Fruit fly (Drosophila melanogaster): Measurements from ENCODE around the gene CG34327.

Gene CG34327

dm6 chrX:17225972-17226680 lies 2.5 kb upstream of the CG34327 start:
- TF ChIP-seq dsf (GFP tag; optimal IDR thresholded peaks at IDR 0.05; ENCODE audit: borderline replicate concordance) (no peak), Dfd (GFP tag; optimal IDR thresholded peaks at IDR 0.05) (peak; percentile 68)

- no peak for TF ChIP-seq Myc (optimal IDR thresholded peaks at IDR 0.05)
- TF ChIP-seq sv (GFP tag; optimal IDR thresholded peaks at IDR 0.05) = no peak
Measured at dm6 chrX:17221142-17221541, 2.5 kb downstream of the CG34327 start, which contains the start of gene CG5172. Gene CG5172 (plus strand): TSS chrX:17221442.

- TF ChIP-seq Dfd (GFP tag; optimal IDR thresholded peaks at IDR 0.05) (peak; percentile 97), ey (GFP tag; optimal IDR thresholded peaks at IDR 0.05) (no peak), Hr83 (GFP tag; optimal IDR thresholded peaks at IDR 0.05; ENCODE audit: poor library complexity, severe bottlenecking) (no peak), sage (GFP tag; optimal IDR thresholded peaks at IDR 0.05) (no peak)
Measured at dm6 chrX:17218232-17218951, 5.2 kb downstream of the CG34327 start, which contains the start of gene CG12998. Gene CG12998 (plus strand): TSS chrX:17218667.

- TF ChIP-seq Myc (optimal IDR thresholded peaks at IDR 0.05) (no peak), brk (GFP tag; optimal IDR thresholded peaks at IDR 0.05) (no peak), foxo (GFP tag; optimal IDR thresholded peaks at IDR 0.05) (no peak), psq (GFP tag; optimal IDR thresholded peaks at IDR 0.05) (no peak), Hr78 (GFP tag; optimal IDR thresholded peaks at IDR 0.05) (no peak), dsf (GFP tag; optimal IDR thresholded peaks at IDR 0.05; ENCODE audit: borderline replicate concordance) (no peak), Dfd (GFP tag; optimal IDR thresholded peaks at IDR 0.05) (no peak), br (GFP tag; optimal IDR thresholded peaks at IDR 0.05) (no peak), lola (GFP tag; optimal IDR thresholded peaks at IDR 0.05) (no peak), Mio (GFP tag; optimal IDR thresholded peaks at IDR 0.05) (no peak)
Measured at dm6 chrX:17215004-17215403, 8.6 kb downstream of the CG34327 start, which contains the start of gene CG5162. Gene CG5162 (plus strand): TSS chrX:17215304.

- TF ChIP-seq brk (GFP tag; optimal IDR thresholded peaks at IDR 0.05) = no peak
- no peak for TF ChIP-seq GATAd (GFP tag; optimal IDR thresholded peaks at IDR 0.05)
- TF ChIP-seq lola (GFP tag; optimal IDR thresholded peaks at IDR 0.05) = no peak
- TF ChIP-seq Dfd (GFP tag; optimal IDR thresholded peaks at IDR 0.05) = no peak
- TF ChIP-seq Mio (GFP tag; optimal IDR thresholded peaks at IDR 0.05) = no peak
- no peak for TF ChIP-seq CG32264 (GFP tag; optimal IDR thresholded peaks at IDR 0.05)
- no peak for TF ChIP-seq Abd-B (GFP tag; optimal IDR thresholded peaks at IDR 0.05)
- TF ChIP-seq Hnf4 (GFP tag; optimal IDR thresholded peaks at IDR 0.05) = no peak
- TF ChIP-seq pan (optimal IDR thresholded peaks at IDR 0.05) = no peak
- no peak for TF ChIP-seq ey (GFP tag; optimal IDR thresholded peaks at IDR 0.05)
- no peak for TF ChIP-seq Jra (GFP tag; optimal IDR thresholded peaks at IDR 0.05)
- no peak for TF ChIP-seq br (GFP tag; optimal IDR thresholded peaks at IDR 0.05)
- no peak for TF ChIP-seq fru (GFP tag; optimal IDR thresholded peaks at IDR 0.05)
- no peak for TF ChIP-seq woc (GFP tag; optimal IDR thresholded peaks at IDR 0.05)
- no peak for TF ChIP-seq tai (GFP tag; optimal IDR thresholded peaks at IDR 0.05)
Measured at dm6 chrX:17212007-17212406, 11.6 kb downstream of the CG34327 start, which contains the start of gene CG18258. Gene CG18258 (plus strand): TSS chrX:17212307.

dm6 chrX:17209897-17210296 lies 13.7 kb downstream of the CG34327 start, which contains the start of gene CG12995:
Gene CG12995 (minus strand): TSS chrX:17209997.
- TF ChIP-seq HLH106 (tag; optimal IDR thresholded peaks at IDR 0.05) (no peak), lola (GFP tag; optimal IDR thresholded peaks at IDR 0.05) (no peak), Vsx2 (GFP tag; optimal IDR thresholded peaks at IDR 0.05; ENCODE audit: partially characterized antibody) (no peak), Dif (GFP tag; optimal IDR thresholded peaks at IDR 0.05; ENCODE audit: partially characterized antibody) (no peak), N (GFP tag; optimal IDR thresholded peaks at IDR 0.05) (no peak), Jra (GFP tag; optimal IDR thresholded peaks at IDR 0.05) (no peak), br (GFP tag; optimal IDR thresholded peaks at IDR 0.05) (no peak), CrebA (GFP tag; optimal IDR thresholded peaks at IDR 0.05; ENCODE audit: borderline replicate concordance) (no peak), Hr78 (GFP tag; optimal IDR thresholded peaks at IDR 0.05) (no peak), Sp1 (GFP tag; optimal IDR thresholded peaks at IDR 0.05) (no peak)

All from whole organism, wandering third instar larva.